ENCODE assay signal across 5 fruit fly cellular contexts in genomic region chrX:5516783-5517571, dm6.
TF ChIP-seq lines count a peak whose summit lies in the region.

No protein-coding gene starts in this region.

- no peak for TF ChIP-seq CTCF in whole organism, embryonic (GFP tag; optimal IDR thresholded peaks at IDR 0.05; lab: Kevin White, UChicago)

TF ChIP-seq in whole organism, adult, 20 proteins besides CTCF, POLR2A, EP300 and RAD21 (continues in another document):
- TF ChIP-seq CG11617 (GFP tag; optimal IDR thresholded peaks at IDR 0.05; lab: Kevin White, UChicago) (peak; percentile 61), kay (GFP tag; lab: Kevin White, UChicago; ENCODE audit: borderline replicate concordance) (peak; percentile 94), CG14711 (tag; optimal IDR thresholded peaks at IDR 0.05; lab: Kevin White, UChicago) (peak; percentile 32), CG7101 (tag; optimal IDR thresholded peaks at IDR 0.05; lab: Kevin White, UChicago) (peak; percentile 59), cnc (optimal IDR thresholded peaks at IDR 0.05; lab: Kevin White, UChicago) (no peak), toe (GFP tag; optimal IDR thresholded peaks at IDR 0.05; lab: Kevin White, UChicago) (no peak), Clk (GFP tag; optimal IDR thresholded peaks at IDR 0.05; lab: Kevin White, UChicago) (no peak), tj (GFP tag; optimal IDR thresholded peaks at IDR 0.05; lab: Kevin White, UChicago) (peak; percentile 3), pad (GFP tag; optimal IDR thresholded peaks at IDR 0.05; lab: Kevin White, UChicago) (peak; percentile 1), Hr96 (GFP tag; optimal IDR thresholded peaks at IDR 0.05; lab: Kevin White, UChicago) (peak; percentile 54), CG7045 (GFP tag; optimal IDR thresholded peaks at IDR 0.05; lab: Kevin White, UChicago) (no peak), CG12768 (GFP tag; optimal IDR thresholded peaks at IDR 0.05; lab: Kevin White, UChicago) (no peak), CG1620 (GFP tag; optimal IDR thresholded peaks at IDR 0.05; lab: Kevin White, UChicago) (no peak), bab1 (GFP tag; optimal IDR thresholded peaks at IDR 0.05; lab: Kevin White, UChicago) (peak; percentile 5), cic (GFP tag; optimal IDR thresholded peaks at IDR 0.05; lab: Kevin White, UChicago) (no peak), Mnt (GFP tag; optimal IDR thresholded peaks at IDR 0.05; lab: Kevin White, UChicago) (peak; percentile 11), Crg-1 (GFP tag; optimal IDR thresholded peaks at IDR 0.05; lab: Kevin White, UChicago) (no peak), CG5204 (GFP tag; optimal IDR thresholded peaks at IDR 0.05; lab: Kevin White, UChicago) (peak; percentile 31)

TF ChIP-seq in whole organism, embryonic, 481 proteins besides CTCF, POLR2A, EP300 and RAD21 (continues in another document):
- TF ChIP-seq CG9609 (GFP tag; optimal IDR thresholded peaks at IDR 0.05; lab: Kevin White, UChicago) (no peak), CG3281 (GFP tag; optimal IDR thresholded peaks at IDR 0.05; lab: Kevin White, UChicago) (peak; percentile 42), Nf-YC (tag; optimal IDR thresholded peaks at IDR 0.05; lab: Kevin White, UChicago) (peak; percentile 52), CG4404 (GFP tag; IDR thresholded peaks at IDR 0.05; lab: Robert Waterston, UW) (no peak), BEAF-32 (GFP tag; optimal IDR thresholded peaks at IDR 0.05; lab: Kevin White, UChicago) (no peak), sens-2 (GFP tag; IDR thresholded peaks at IDR 0.05; lab: Robert Waterston, UW) (no peak), CG14014 (GFP tag; IDR thresholded peaks at IDR 0.05; lab: Robert Waterston, UW) (peak; percentile 44), ase (GFP tag; IDR thresholded peaks at IDR 0.05; lab: Robert Waterston, UW) (no peak), Adf1 (GFP tag; IDR thresholded peaks at IDR 0.05; lab: Robert Waterston, UW) (peak; percentile 17; the same call in 1 of the 2 replicates), E2f2 (GFP tag; IDR thresholded peaks at IDR 0.05; lab: Robert Waterston, UW) (no peak; the same call in 1 of the 2 replicates), CG5180 (GFP tag; optimal IDR thresholded peaks at IDR 0.05; lab: Kevin White, UChicago) (peak; percentile 28), CG9876 (GFP tag; optimal IDR thresholded peaks at IDR 0.05; lab: Kevin White, UChicago) (no peak), pita (GFP tag; optimal IDR thresholded peaks at IDR 0.05; lab: Kevin White, UChicago) (no peak), CG10462 (GFP tag; optimal IDR thresholded peaks at IDR 0.05; lab: Kevin White, UChicago) (no peak), insv (GFP tag; optimal IDR thresholded peaks at IDR 0.05; lab: Kevin White, UChicago) (no peak), CG17612 (GFP tag; IDR thresholded peaks at IDR 0.05; lab: Robert Waterston, UW) (no peak), CG11560 (tag; IDR thresholded peaks at IDR 0.05; lab: Robert Waterston, UW) (no peak), CG12104 (GFP tag; optimal IDR thresholded peaks at IDR 0.05; lab: Kevin White, UChicago) (no peak), nau (GFP tag; optimal IDR thresholded peaks at IDR 0.05; lab: Kevin White, UChicago) (peak; percentile 51)

TF ChIP-seq in whole organism, prepupa, 60 proteins besides CTCF, POLR2A, EP300 and RAD21 (continues in another document):
- peak in 1 of 2 experiments; percentile 19 for TF ChIP-seq salr (GFP tag; optimal IDR thresholded peaks at IDR 0.05; lab: Kevin White, UChicago)
- TF ChIP-seq dsx (GFP tag; optimal IDR thresholded peaks at IDR 0.05; lab: Kevin White, UChicago; ENCODE audit: poor library complexity, severe bottlenecking): peak; percentile 33
- peak; percentile 9 for TF ChIP-seq cyc (GFP tag; optimal IDR thresholded peaks at IDR 0.05; lab: Kevin White, UChicago)
- TF ChIP-seq CG6854 (GFP tag; optimal IDR thresholded peaks at IDR 0.05; lab: Kevin White, UChicago): peak; percentile 56
- TF ChIP-seq CG15336 (GFP tag; IDR thresholded peaks at IDR 0.05; lab: Robert Waterston, UW): peak; percentile 37; the same call in 1 of the 2 replicates
- peak; percentile 32 for TF ChIP-seq CG9139 (GFP tag; optimal IDR thresholded peaks at IDR 0.05; lab: Kevin White, UChicago)
- peak; percentile 51 for TF ChIP-seq OdsH (GFP tag; optimal IDR thresholded peaks at IDR 0.05; lab: Kevin White, UChicago)
- TF ChIP-seq Gug (GFP tag; IDR thresholded peaks at IDR 0.05; lab: Robert Waterston, UW): no peak
- peak; percentile 31 for TF ChIP-seq CG3919 (GFP tag; optimal IDR thresholded peaks at IDR 0.05; lab: Kevin White, UChicago)
- TF ChIP-seq fd85E (GFP tag; optimal IDR thresholded peaks at IDR 0.05; lab: Kevin White, UChicago): peak; percentile 59
- TF ChIP-seq CG3032 (tag; optimal IDR thresholded peaks at IDR 0.05; lab: Kevin White, UChicago): no peak
- peak; percentile 16 for TF ChIP-seq Hr39 (GFP tag; optimal IDR thresholded peaks at IDR 0.05; lab: Kevin White, UChicago)
- peak; percentile 53 for TF ChIP-seq Lpt (GFP tag; optimal IDR thresholded peaks at IDR 0.05; lab: Kevin White, UChicago)
- TF ChIP-seq CG16779 (tag; optimal IDR thresholded peaks at IDR 0.05; lab: Kevin White, UChicago): no peak
- TF ChIP-seq CG8319 (GFP tag; optimal IDR thresholded peaks at IDR 0.05; lab: Kevin White, UChicago): no peak
- no peak for TF ChIP-seq dac (GFP tag; optimal IDR thresholded peaks at IDR 0.05; lab: Kevin White, UChicago)
- peak; percentile 32 for TF ChIP-seq CG8632 (GFP tag; optimal IDR thresholded peaks at IDR 0.05; lab: Kevin White, UChicago)
- TF ChIP-seq Sox15 (GFP tag; optimal IDR thresholded peaks at IDR 0.05; lab: Kevin White, UChicago): no peak
- TF ChIP-seq Eip75B (GFP tag; optimal IDR thresholded peaks at IDR 0.05; lab: Kevin White, UChicago): peak; percentile 19

TF ChIP-seq in whole organism, pupa, 21 proteins besides CTCF, POLR2A, EP300 and RAD21:
- TF ChIP-seq Ets98B (GFP tag; IDR thresholded peaks at IDR 0.05; lab: Robert Waterston, UW): no peak; the same call in 1 of the 2 replicates
- peak; percentile 21 for TF ChIP-seq CG8301 (tag; optimal IDR thresholded peaks at IDR 0.05; lab: Kevin White, UChicago)
- no peak for TF ChIP-seq gl (tag; optimal IDR thresholded peaks at IDR 0.05; lab: Kevin White, UChicago)
- TF ChIP-seq CG17806 (tag; optimal IDR thresholded peaks at IDR 0.05; lab: Kevin White, UChicago): peak; percentile 5
- peak; percentile 6 for TF ChIP-seq CG13204 (GFP tag; optimal IDR thresholded peaks at IDR 0.05; lab: Kevin White, UChicago)
- TF ChIP-seq Pif1A (GFP tag; optimal IDR thresholded peaks at IDR 0.05; lab: Kevin White, UChicago): peak; percentile 21
- TF ChIP-seq CG4496 (GFP tag; IDR thresholded peaks at IDR 0.05; lab: Robert Waterston, UW): peak; percentile 42; the same call in 1 of the 3 replicates
- peak; percentile 50 for TF ChIP-seq Pif1B (GFP tag; optimal IDR thresholded peaks at IDR 0.05; lab: Kevin White, UChicago)
- no peak for TF ChIP-seq Snoo (tag; optimal IDR thresholded peaks at IDR 0.05; lab: Kevin White, UChicago)
- no peak for TF ChIP-seq CG8159 (tag; optimal IDR thresholded peaks at IDR 0.05; lab: Kevin White, UChicago)
- peak; percentile 55; the same call in 1 of the 2 replicates for TF ChIP-seq CG12605 (GFP tag; IDR thresholded peaks at IDR 0.05; lab: Robert Waterston, UW)
- TF ChIP-seq CG15710 (tag; optimal IDR thresholded peaks at IDR 0.05; lab: Kevin White, UChicago): no peak
- TF ChIP-seq CG32121 (GFP tag; IDR thresholded peaks at IDR 0.05; lab: Robert Waterston, UW): peak; percentile 16; the same call in 1 of the 2 replicates
- peak; percentile 27 for TF ChIP-seq CG14655 (GFP tag; optimal IDR thresholded peaks at IDR 0.05; lab: Kevin White, UChicago)
- no peak for TF ChIP-seq D1 (tag; optimal IDR thresholded peaks at IDR 0.05; lab: Kevin White, UChicago)
- TF ChIP-seq fd96Ca (GFP tag; IDR thresholded peaks at IDR 0.05; lab: Robert Waterston, UW): peak; percentile 63; the same call in 2 of the 3 replicates

TF ChIP-seq in whole organism, wandering third instar larva, 38 proteins besides CTCF, POLR2A, EP300 and RAD21 (continues in another document):
- TF ChIP-seq Dif (GFP tag; optimal IDR thresholded peaks at IDR 0.05; lab: Kevin White, UChicago; ENCODE audit: partially characterized antibody) (peak; percentile 95), br (GFP tag; optimal IDR thresholded peaks at IDR 0.05; lab: Kevin White, UChicago) (no peak), sv (GFP tag; optimal IDR thresholded peaks at IDR 0.05; lab: Kevin White, UChicago) (no peak), pan (optimal IDR thresholded peaks at IDR 0.05; lab: Kevin White, UChicago) (no peak), CrebA (GFP tag; optimal IDR thresholded peaks at IDR 0.05; lab: Kevin White, UChicago; ENCODE audit: borderline replicate concordance) (no peak), brk (GFP tag; optimal IDR thresholded peaks at IDR 0.05; lab: Kevin White, UChicago) (peak; percentile 31), foxo (GFP tag; optimal IDR thresholded peaks at IDR 0.05; lab: Kevin White, UChicago) (peak in 1 of 2 experiments; percentile 50), dmrt93B (GFP tag; optimal IDR thresholded peaks at IDR 0.05; lab: Kevin White, UChicago) (no peak), dl (GFP tag; optimal IDR thresholded peaks at IDR 0.05; lab: Kevin White, UChicago; ENCODE audit: insufficient read depth in 1 of 2, partially characterized antibody in 2 of 2) (peak; percentile 83 to 89), lola (GFP tag; optimal IDR thresholded peaks at IDR 0.05; lab: Kevin White, UChicago) (no peak), rgr (GFP tag; optimal IDR thresholded peaks at IDR 0.05; lab: Kevin White, UChicago) (peak; percentile 20), Hr83 (GFP tag; optimal IDR thresholded peaks at IDR 0.05; lab: Kevin White, UChicago; ENCODE audit: poor library complexity, severe bottlenecking) (no peak), Rel (GFP tag; optimal IDR thresholded peaks at IDR 0.05; lab: Kevin White, UChicago) (no peak), Rel (tag; optimal IDR thresholded peaks at IDR 0.05; lab: Kevin White, UChicago) (no peak), usp (GFP tag; optimal IDR thresholded peaks at IDR 0.05; lab: Kevin White, UChicago) (no peak), GATAd (GFP tag; optimal IDR thresholded peaks at IDR 0.05; lab: Kevin White, UChicago) (no peak), dsf (GFP tag; optimal IDR thresholded peaks at IDR 0.05; lab: Kevin White, UChicago; ENCODE audit: borderline replicate concordance) (no peak), Jra (GFP tag; optimal IDR thresholded peaks at IDR 0.05; lab: Kevin White, UChicago) (no peak), tai (GFP tag; optimal IDR thresholded peaks at IDR 0.05; lab: Kevin White, UChicago) (no peak), sage (GFP tag; optimal IDR thresholded peaks at IDR 0.05; lab: Kevin White, UChicago) (no peak), jim (GFP tag; optimal IDR thresholded peaks at IDR 0.05; lab: Kevin White, UChicago) (no peak), CG9705 (GFP tag; optimal IDR thresholded peaks at IDR 0.05; lab: Kevin White, UChicago) (no peak), CG32264 (GFP tag; optimal IDR thresholded peaks at IDR 0.05; lab: Kevin White, UChicago) (no peak), HLH106 (tag; optimal IDR thresholded peaks at IDR 0.05; lab: Kevin White, UChicago) (peak; percentile 3), Mio (GFP tag; optimal IDR thresholded peaks at IDR 0.05; lab: Kevin White, UChicago) (no peak), Myc (optimal IDR thresholded peaks at IDR 0.05; lab: Kevin White, UChicago) (no peak), OdsH (GFP tag; optimal IDR thresholded peaks at IDR 0.05; lab: Kevin White, UChicago) (peak; percentile 45)
